Fruit fly (Drosophila melanogaster): ENCODE measurements around the gene Tsp29Fa.

The Tsp29Fa gene

dm6 chr2L:8933710-8934242 lies at the start of gene Tsp29Fa:
Gene Tsp29Fa, plus strand, starts transcription at chr2L:8933962.
- no peak for TF ChIP-seq insv (optimal IDR thresholded peaks at IDR 0.05)
- TF ChIP-seq h (optimal IDR thresholded peaks at IDR 0.05) = no peak
- TF ChIP-seq Myc (optimal IDR thresholded peaks at IDR 0.05) = no peak
- no peak for TF ChIP-seq ttk (optimal IDR thresholded peaks at IDR 0.05)
- TF ChIP-seq psq (optimal IDR thresholded peaks at IDR 0.05) = no peak
- no peak for TF ChIP-seq Sin3A (optimal IDR thresholded peaks at IDR 0.05)

- TF ChIP-seq ttk (optimal IDR thresholded peaks at IDR 0.05) (no peak), Myc (optimal IDR thresholded peaks at IDR 0.05) (no peak), h (optimal IDR thresholded peaks at IDR 0.05) (no peak), psq (optimal IDR thresholded peaks at IDR 0.05) (no peak), insv (optimal IDR thresholded peaks at IDR 0.05) (no peak), Sin3A (optimal IDR thresholded peaks at IDR 0.05) (no peak)
Observed at dm6 chr2L:8884102-8884501, 49.7 kb upstream of the Tsp29Fa start.

- TF ChIP-seq h (optimal IDR thresholded peaks at IDR 0.05) (no peak), psq (optimal IDR thresholded peaks at IDR 0.05) (no peak), ttk (optimal IDR thresholded peaks at IDR 0.05) (no peak), Sin3A (optimal IDR thresholded peaks at IDR 0.05) (no peak), Myc (optimal IDR thresholded peaks at IDR 0.05) (no peak), insv (optimal IDR thresholded peaks at IDR 0.05) (no peak)
Observed at dm6 chr2L:8888210-8888609, 45.6 kb upstream of the Tsp29Fa start.

dm6 chr2L:8888720-8889119 lies 45.0 kb upstream of the Tsp29Fa start:
- TF ChIP-seq h (optimal IDR thresholded peaks at IDR 0.05) = no peak
- TF ChIP-seq psq (optimal IDR thresholded peaks at IDR 0.05) = no peak
- no peak for TF ChIP-seq insv (optimal IDR thresholded peaks at IDR 0.05)
- no peak for TF ChIP-seq Sin3A (optimal IDR thresholded peaks at IDR 0.05)
- no peak for TF ChIP-seq ttk (optimal IDR thresholded peaks at IDR 0.05)
- TF ChIP-seq Myc (optimal IDR thresholded peaks at IDR 0.05) = no peak

- TF ChIP-seq psq (optimal IDR thresholded peaks at IDR 0.05) (no peak), h (optimal IDR thresholded peaks at IDR 0.05) (no peak), Sin3A (optimal IDR thresholded peaks at IDR 0.05) (no peak), ttk (optimal IDR thresholded peaks at IDR 0.05) (no peak), Myc (optimal IDR thresholded peaks at IDR 0.05) (no peak), insv (optimal IDR thresholded peaks at IDR 0.05) (no peak)
Observed at dm6 chr2L:8891140-8891539, 42.6 kb upstream of the Tsp29Fa start, which contains the start of gene CG42713. Gene CG42713, plus strand, starts transcription at chr2L:8891440.

dm6 chr2L:8894224-8894623 lies 39.5 kb upstream of the Tsp29Fa start:
- no peak for TF ChIP-seq Myc (optimal IDR thresholded peaks at IDR 0.05)
- no peak for TF ChIP-seq h (optimal IDR thresholded peaks at IDR 0.05)

dm6 chr2L:8897954-8898713 lies 35.6 kb upstream of the Tsp29Fa start:
- TF ChIP-seq h (optimal IDR thresholded peaks at IDR 0.05) = no peak
- no peak for TF ChIP-seq Sin3A (optimal IDR thresholded peaks at IDR 0.05)
- no peak for TF ChIP-seq Myc (optimal IDR thresholded peaks at IDR 0.05)
- TF ChIP-seq insv (optimal IDR thresholded peaks at IDR 0.05) = no peak
- no peak for TF ChIP-seq psq (optimal IDR thresholded peaks at IDR 0.05)
- no peak for TF ChIP-seq ttk (optimal IDR thresholded peaks at IDR 0.05)

- TF ChIP-seq Sin3A (optimal IDR thresholded peaks at IDR 0.05) (no peak), Myc (optimal IDR thresholded peaks at IDR 0.05) (no peak), psq (optimal IDR thresholded peaks at IDR 0.05) (no peak), ttk (optimal IDR thresholded peaks at IDR 0.05) (no peak), insv (optimal IDR thresholded peaks at IDR 0.05) (no peak), h (optimal IDR thresholded peaks at IDR 0.05) (no peak)
Observed at dm6 chr2L:8898714-8899652, 34.8 kb upstream of the Tsp29Fa start, which contains the start of gene CG34398. Gene CG34398, plus strand, starts transcription at chr2L:8898786.

- TF ChIP-seq insv (optimal IDR thresholded peaks at IDR 0.05) (no peak), ttk (optimal IDR thresholded peaks at IDR 0.05) (no peak), psq (optimal IDR thresholded peaks at IDR 0.05) (no peak), Myc (optimal IDR thresholded peaks at IDR 0.05) (no peak), h (optimal IDR thresholded peaks at IDR 0.05) (no peak), Sin3A (optimal IDR thresholded peaks at IDR 0.05) (no peak)
Observed at dm6 chr2L:8901882-8902281, 31.9 kb upstream of the Tsp29Fa start.

dm6 chr2L:8906279-8906678 lies 27.5 kb upstream of the Tsp29Fa start:
- TF ChIP-seq Myc (optimal IDR thresholded peaks at IDR 0.05) (no peak), insv (optimal IDR thresholded peaks at IDR 0.05) (no peak), ttk (optimal IDR thresholded peaks at IDR 0.05) (no peak), Sin3A (optimal IDR thresholded peaks at IDR 0.05) (no peak), psq (optimal IDR thresholded peaks at IDR 0.05) (no peak), h (optimal IDR thresholded peaks at IDR 0.05) (no peak)

- no peak for TF ChIP-seq insv (optimal IDR thresholded peaks at IDR 0.05)
- no peak for TF ChIP-seq Sin3A (optimal IDR thresholded peaks at IDR 0.05)
- TF ChIP-seq Myc (optimal IDR thresholded peaks at IDR 0.05) = no peak
- no peak for TF ChIP-seq psq (optimal IDR thresholded peaks at IDR 0.05)
- no peak for TF ChIP-seq ttk (optimal IDR thresholded peaks at IDR 0.05)
- TF ChIP-seq h (optimal IDR thresholded peaks at IDR 0.05) = no peak
Observed at dm6 chr2L:8915709-8916108, 18.1 kb upstream of the Tsp29Fa start.

- no peak for TF ChIP-seq ttk (optimal IDR thresholded peaks at IDR 0.05)
- TF ChIP-seq psq (optimal IDR thresholded peaks at IDR 0.05) = no peak
- no peak for TF ChIP-seq h (optimal IDR thresholded peaks at IDR 0.05)
- no peak for TF ChIP-seq Sin3A (optimal IDR thresholded peaks at IDR 0.05)
- TF ChIP-seq insv (optimal IDR thresholded peaks at IDR 0.05) = no peak
- no peak for TF ChIP-seq Myc (optimal IDR thresholded peaks at IDR 0.05)
Observed at dm6 chr2L:8919638-8920037, 14.1 kb upstream of the Tsp29Fa start.
